Worm (Caenorhabditis elegans) whole organism, L2 larva: Measurements from ENCODE around the gene pitp-1.

Source experiments
- ama-1 ChIP-seq: fragments of 150-350 bp; optimal IDR thresholded peaks from 2 replicates; lab custom pipeline; 2018; ENCODE audit warnings: inconsistent platforms
- elt-1 ChIP-seq: fragments of 150-350 bp; optimal IDR thresholded peaks from 2 replicates; lab custom pipeline; 2014; ENCODE audit warnings: missing biosample characterization, missing genetic modification characterization
- lin-13 ChIP-seq: fragments of 150-350 bp; optimal IDR thresholded peaks from 2 replicates; lab custom pipeline; 2014; ENCODE audit warnings: missing biosample characterization, missing genetic modification reagents, missing genetic modification characterization
- nhr-10 ChIP-seq: sonication (generic microtip); optimal IDR thresholded peaks from 2 replicates; lab custom pipeline; 2017; ENCODE audit warnings: missing biosample characterization, missing genetic modification characterization
- nhr-11 ChIP-seq: fragments of 150-350 bp; optimal IDR thresholded peaks from 2 replicates; lab custom pipeline; 2014; ENCODE audit warnings: missing biosample characterization, missing genetic modification characterization
- nhr-12 ChIP-seq: fragments of 150-350 bp; optimal IDR thresholded peaks from 2 replicates; lab custom pipeline; 2014; ENCODE audit warnings: missing biosample characterization, missing genetic modification characterization
- nhr-237 ChIP-seq: fragments of 150-350 bp; optimal IDR thresholded peaks from 2 replicates; lab custom pipeline; 2014; ENCODE audit warnings: missing biosample characterization, missing genetic modification characterization
- nhr-25 ChIP-seq: fragments of 150-350 bp; sonication (generic microtip); optimal IDR thresholded peaks from 3 replicates; lab custom pipeline; 2014; ENCODE audit warnings: missing biosample characterization, missing genetic modification characterization
- peb-1 ChIP-seq: fragments of 150-350 bp; optimal IDR thresholded peaks from 2 replicates; lab custom pipeline; 2014; ENCODE audit warnings: missing biosample characterization, missing genetic modification characterization
- unc-55 ChIP-seq: fragments of 150-350 bp; sonication (generic microtip); optimal IDR thresholded peaks from 3 replicates; lab custom pipeline; 2014; ENCODE audit warnings: missing biosample characterization, missing genetic modification reagents, missing genetic modification characterization
- zag-1 ChIP-seq: fragments of 150-350 bp; optimal IDR thresholded peaks from 2 replicates; lab custom pipeline; 2014; ENCODE audit warnings: missing biosample characterization, missing genetic modification characterization

ce11 chrIII:3566785-3567184 lies 37.2 kb upstream of the pitp-1 start:
- TF ChIP-seq nhr-237 (tag; lab: Kevin White, UChicago) (no peak), peb-1 (tag; lab: Kevin White, UChicago) (no peak), nhr-10 (tag; lab: Kevin White, UChicago) (no peak), nhr-12 (tag; lab: Kevin White, UChicago) (no peak), elt-1 (no peak), nhr-25 (tag; lab: Kevin White, UChicago) (no peak), zag-1 (tag; lab: Kevin White, UChicago) (no peak), nhr-11 (tag; lab: Kevin White, UChicago) (no peak), ama-1 (lab: Kevin White, UChicago) (no peak), unc-55 (GFP tag; lab: Kevin White, UChicago) (no peak), lin-13 (GFP tag; lab: Kevin White, UChicago) (no peak)
